Fruit fly (Drosophila melanogaster): Measurements from ENCODE around the gene CG43703.

The CG43703 gene

DNA sequence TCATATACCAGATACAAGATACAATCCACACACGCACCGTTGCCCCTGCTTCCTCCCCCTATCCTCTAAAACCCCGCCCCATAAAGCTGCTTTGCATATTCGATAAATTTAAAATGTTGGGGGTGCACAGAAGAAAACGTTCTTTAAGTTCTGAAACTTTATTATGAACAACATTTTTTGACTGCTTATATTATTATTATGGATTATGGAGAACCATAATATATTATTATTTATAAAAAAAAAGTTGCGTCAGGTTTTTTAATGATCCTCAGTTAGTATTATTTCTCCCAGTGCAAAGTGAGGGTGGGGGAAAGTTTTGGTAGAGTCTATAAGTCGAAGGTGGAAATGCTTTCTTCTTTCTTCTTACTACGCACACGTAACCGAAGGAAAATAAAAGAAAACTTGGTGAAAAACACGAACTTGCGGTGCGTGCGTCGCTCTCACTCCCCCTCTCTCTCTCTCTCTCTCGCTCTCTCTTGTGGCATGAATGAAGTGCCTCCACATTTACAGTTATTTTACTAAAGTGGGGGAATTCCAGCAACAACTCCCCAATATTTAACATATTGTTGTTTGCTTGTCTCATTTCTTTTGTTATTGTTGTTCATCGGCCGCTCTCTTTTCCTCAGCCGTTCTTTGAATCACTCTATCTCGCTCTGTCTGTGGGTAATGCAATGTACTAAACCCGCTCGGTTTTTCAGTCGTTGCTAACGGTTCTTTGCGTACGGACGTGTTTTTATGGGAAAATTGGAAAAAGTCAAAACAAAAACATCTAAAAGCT, 24.2 kb downstream of the CG43703 start (continued):
- TF ChIP-seq lab (GFP tag; optimal IDR thresholded peaks at IDR 0.05) (peak; percentile 66), CG9609 (GFP tag; optimal IDR thresholded peaks at IDR 0.05) (no peak), CG31388 (GFP tag; optimal IDR thresholded peaks at IDR 0.05) (peak; percentile 13), CG9727 (GFP tag; optimal IDR thresholded peaks at IDR 0.05) (peak; percentile 65), CG9817 (tag; optimal IDR thresholded peaks at IDR 0.05) (peak; percentile 39), Hsf (GFP tag; optimal IDR thresholded peaks at IDR 0.05) (peak; percentile 10), CG1792 (GFP tag; optimal IDR thresholded peaks at IDR 0.05) (no peak), Nf-YC (tag; optimal IDR thresholded peaks at IDR 0.05) (no peak), YL-1 (GFP tag; optimal IDR thresholded peaks at IDR 0.05) (peak; percentile 5), D19B (GFP tag; optimal IDR thresholded peaks at IDR 0.05) (no peak), crol (GFP tag; IDR thresholded peaks at IDR 0.05) (peak; percentile 79), bsh (GFP tag; optimal IDR thresholded peaks at IDR 0.05) (peak in 1 of 2 experiments; percentile 94), CG9215 (GFP tag; IDR thresholded peaks at IDR 0.05) (no peak; the same call in none of the 2 replicates), Atf-2 (GFP tag; optimal IDR thresholded peaks at IDR 0.05) (no peak), gcm (GFP tag; optimal IDR thresholded peaks at IDR 0.05) (peak; percentile 91), BtbVII (GFP tag; optimal IDR thresholded peaks at IDR 0.05) (peak; percentile 54), ab (GFP tag; optimal IDR thresholded peaks at IDR 0.05) (no peak), fd96Cb (tag; optimal IDR thresholded peaks at IDR 0.05) (peak; percentile 93), gce (GFP tag; IDR thresholded peaks at IDR 0.05) (peak; percentile 88), trh (GFP tag; optimal IDR thresholded peaks at IDR 0.05) (peak; percentile 30), CG11456 (GFP tag; IDR thresholded peaks at IDR 0.05) (0 out of 3 replicates have a peak, but pooled peaks have one; percentile 67), CG9876 (GFP tag; optimal IDR thresholded peaks at IDR 0.05) (no peak), Myb (GFP tag; optimal IDR thresholded peaks at IDR 0.05) (no peak), hkb (optimal IDR thresholded peaks at IDR 0.05) (no peak), hkb (GFP tag; IDR thresholded peaks at IDR 0.05) (peak; percentile 89), CG15601 (tag; optimal IDR thresholded peaks at IDR 0.05) (peak; percentile 88), Six4 (GFP tag; optimal IDR thresholded peaks at IDR 0.05) (peak; percentile 76), Asciz (GFP tag; optimal IDR thresholded peaks at IDR 0.05) (peak; percentile 77), CG31365 (tag; optimal IDR thresholded peaks at IDR 0.05) (no peak), ftz-f1 (GFP tag; optimal IDR thresholded peaks at IDR 0.05) (no peak), CG5180 (GFP tag; optimal IDR thresholded peaks at IDR 0.05) (peak; percentile 43), slbo (GFP tag; IDR thresholded peaks at IDR 0.05) (peak; percentile 61), CG11398 (GFP tag; optimal IDR thresholded peaks at IDR 0.05) (no peak), cato (GFP tag; optimal IDR thresholded peaks at IDR 0.05; ENCODE audit: borderline replicate concordance) (peak; percentile 65), CG8924 (tag; optimal IDR thresholded peaks at IDR 0.05) (peak; percentile 91), Usf (GFP tag; optimal IDR thresholded peaks at IDR 0.05) (peak; percentile 19), stwl (tag; optimal IDR thresholded peaks at IDR 0.05) (peak; percentile 6), tx (GFP tag; optimal IDR thresholded peaks at IDR 0.05) (no peak), chn (GFP tag; optimal IDR thresholded peaks at IDR 0.05) (no peak), CG10209 (GFP tag; optimal IDR thresholded peaks at IDR 0.05) (peak; percentile 79), ewg (GFP tag; optimal IDR thresholded peaks at IDR 0.05) (peak; percentile 72), fd64A (GFP tag; optimal IDR thresholded peaks at IDR 0.05) (peak; percentile 32), CG12942 (GFP tag; optimal IDR thresholded peaks at IDR 0.05) (peak; percentile 61), repo (GFP tag; optimal IDR thresholded peaks at IDR 0.05) (no peak), pzg (GFP tag; optimal IDR thresholded peaks at IDR 0.05) (no peak), Fer3 (tag; optimal IDR thresholded peaks at IDR 0.05) (peak; percentile 59), h (optimal IDR thresholded peaks at IDR 0.05) (no peak), Dip3 (GFP tag; optimal IDR thresholded peaks at IDR 0.05) (no peak), CG12236 (GFP tag; optimal IDR thresholded peaks at IDR 0.05) (no peak), B-H1 (GFP tag; IDR thresholded peaks at IDR 0.05) (peak; percentile 78; the same call in 2 of the 3 replicates)

All from whole organism, embryonic.